Fruit fly (Drosophila melanogaster) whole organism, embryonic: ENCODE data around the gene Alp13.

Experiments used
- ATbp ChIP-seq: fragments of 200-800 bp; sonication (Bioruptor generic); optimal IDR thresholded peaks from 2 replicates; lab custom pipeline; 2017; ENCODE audit warnings: missing biosample characterization, mild to moderate bottlenecking, missing genetic modification characterization, missing genetic modification reagents
- Abd-B ChIP-seq: fragments of 200-800 bp; sonication (Bioruptor generic); optimal IDR thresholded peaks from 2 replicates; lab custom pipeline; 2018; ENCODE audit warnings: missing biosample characterization, mild to moderate bottlenecking, missing genetic modification characterization, moderate library complexity
- Blimp-1 ChIP-seq: fragments of 200-800 bp; sonication (Bioruptor generic); optimal IDR thresholded peaks from 3 replicates; lab custom pipeline; 2018; ENCODE audit warnings: missing biosample characterization, missing genetic modification characterization, mild to moderate bottlenecking, moderate library complexity, missing genetic modification reagents
- BtbVII ChIP-seq: fragments of 200-800 bp; sonication (Bioruptor generic); optimal IDR thresholded peaks from 3 replicates; lab custom pipeline; 2017; ENCODE audit warnings: missing biosample characterization, mild to moderate bottlenecking, missing genetic modification characterization
- CG11093 ChIP-seq: fragments of 200-800 bp; sonication (Bioruptor generic); IDR thresholded peaks from 3 replicates; pipeline ENCODE4 v1.3.6; 2022; ENCODE audit warnings: missing biosample characterization, missing genetic modification characterization
- CG11723 ChIP-seq: fragments of 200-800 bp; sonication (Bioruptor generic); optimal IDR thresholded peaks from 2 replicates; lab custom pipeline; 2017; ENCODE audit warnings: missing biosample characterization, mild to moderate bottlenecking, missing genetic modification characterization
- CG14014 ChIP-seq: fragments of 200-800 bp; sonication (Bioruptor generic); IDR thresholded peaks from 2 replicates; pipeline ENCODE4 v1.3.6; 2022; ENCODE audit warnings: missing biosample characterization, missing genetic modification characterization
- CG15696 ChIP-seq: fragments of 200-800 bp; sonication (Bioruptor generic); optimal IDR thresholded peaks from 2 replicates; lab custom pipeline; 2019; ENCODE audit warnings: missing biosample characterization, mild to moderate bottlenecking, missing genetic modification characterization, moderate library complexity
- CG1647 ChIP-seq: fragments of 200-800 bp; sonication (Bioruptor generic); optimal IDR thresholded peaks from 3 replicates; lab custom pipeline; 2016; ENCODE audit warnings: missing biosample characterization, missing genetic modification characterization
- CG17612 ChIP-seq: fragments of 200-800 bp; sonication (Bioruptor generic); IDR thresholded peaks from 2 replicates; pipeline ENCODE4 v1.3.6; 2022; ENCODE audit warnings: missing biosample characterization, missing genetic modification characterization
- CG18011 ChIP-seq: fragments of 200-800 bp; sonication (Bioruptor generic); optimal IDR thresholded peaks from 2 replicates; lab custom pipeline; 2017; ENCODE audit warnings: missing biosample characterization, missing genetic modification characterization, mild to moderate bottlenecking, moderate library complexity, missing genotype
- CG42726 ChIP-seq: fragments of 200-800 bp; sonication (Bioruptor generic); IDR thresholded peaks from 2 replicates; pipeline ENCODE4 v1.3.6; 2022; ENCODE audit warnings: missing biosample characterization, missing genetic modification characterization; ENCODE audit not compliant: partially characterized antibody
- CG6683 ChIP-seq: fragments of 200-800 bp; sonication (Bioruptor generic); optimal IDR thresholded peaks from 2 replicates; lab custom pipeline; 2017; ENCODE audit warnings: missing biosample characterization, mild to moderate bottlenecking, missing genetic modification characterization, missing genetic modification reagents
- CG7987 ChIP-seq: fragments of 200-800 bp; sonication (Bioruptor generic); optimal IDR thresholded peaks from 2 replicates; lab custom pipeline; 2018; ENCODE audit warnings: missing biosample characterization, mild to moderate bottlenecking, missing genetic modification characterization, moderate library complexity
- Doc2 ChIP-seq: fragments of 200-800 bp; sonication (Bioruptor generic); IDR thresholded peaks from 2 replicates; pipeline ENCODE4 v1.3.6; 2022; ENCODE audit warnings: missing biosample characterization, missing genetic modification characterization
- Doc3 ChIP-seq: fragments of 200-800 bp; sonication (Bioruptor generic); IDR thresholded peaks from 3 replicates; pipeline ENCODE4 v1.3.6; 2022; ENCODE audit warnings: missing biosample characterization, missing genetic modification characterization; ENCODE audit not compliant: partially characterized antibody
- Eip74EF ChIP-seq, 2 experiments: fragments of 200-800 bp in 1 of 2; fragments of >200 bp in 1 of 2; sonication (Bioruptor generic) in 1 of 2; optimal IDR thresholded peaks; 2 replicates each; lab custom pipeline; 2017 to 2019; ENCODE audit warnings: missing biosample characterization in 2 of 2, missing genetic modification characterization in 2 of 2, mild to moderate bottlenecking in 1 of 2, moderate library complexity in 1 of 2
- Ets97D ChIP-seq: fragments of 200-800 bp; sonication (Bioruptor generic); optimal IDR thresholded peaks from 3 replicates; lab custom pipeline; 2016; ENCODE audit warnings: missing biosample characterization, missing genetic modification characterization
- Hr39 ChIP-seq: fragments of >200 bp; optimal IDR thresholded peaks from 2 replicates; lab custom pipeline; 2017
- Kr ChIP-seq: fragments of 200-800 bp; sonication (Bioruptor generic); optimal IDR thresholded peaks from 2 replicates; lab custom pipeline; 2017; ENCODE audit warnings: missing biosample characterization, mild to moderate bottlenecking, missing genetic modification characterization
- Oaz ChIP-seq: fragments of 200-800 bp; sonication (Bioruptor generic); IDR thresholded peaks from 2 replicates; pipeline ENCODE4 v1.3.6; 2022; ENCODE audit warnings: missing biosample characterization, missing genetic modification characterization
- Sox100B ChIP-seq: fragments of 200-800 bp; sonication (Bioruptor generic); optimal IDR thresholded peaks from 3 replicates; lab custom pipeline; 2018; ENCODE audit warnings: missing biosample characterization, mild to moderate bottlenecking, missing genetic modification characterization
- TFAM ChIP-seq: fragments of 200-800 bp; sonication (Bioruptor generic); optimal IDR thresholded peaks from 2 replicates; lab custom pipeline; 2017; ENCODE audit warnings: missing biosample characterization, missing genetic modification characterization, inconsistent platforms
- Tbp ChIP-seq: fragments of >200 bp; optimal IDR thresholded peaks from 2 replicates; lab custom pipeline; 2018; ENCODE audit warnings: missing biosample characterization, missing genetic modification characterization
- Usf ChIP-seq: fragments of 200-800 bp; sonication (Bioruptor generic); optimal IDR thresholded peaks from 2 replicates; lab custom pipeline; 2017; ENCODE audit warnings: missing genotype, missing biosample characterization, missing genetic modification characterization
- ase ChIP-seq: fragments of 200-800 bp; sonication (Bioruptor generic); IDR thresholded peaks from 3 replicates; pipeline ENCODE4 v1.3.6; 2022; ENCODE audit warnings: missing biosample characterization, missing genetic modification characterization
- btn ChIP-seq: fragments of 200-800 bp; sonication (Bioruptor generic); optimal IDR thresholded peaks from 2 replicates; lab custom pipeline; 2016; ENCODE audit warnings: missing biosample characterization, missing genetic modification characterization
- caup ChIP-seq: fragments of 200-800 bp; sonication (Bioruptor generic); optimal IDR thresholded peaks from 3 replicates; lab custom pipeline; 2017; ENCODE audit warnings: missing biosample characterization, mild to moderate bottlenecking, missing genetic modification characterization, moderate library complexity; ENCODE audit not compliant: severe bottlenecking
- chif ChIP-seq, 2 experiments: fragments of 200-800 bp; sonication (Bioruptor generic); optimal IDR thresholded peaks; 3 replicates each; lab custom pipeline; 2016; ENCODE audit warnings: missing biosample characterization in 2 of 2, missing genetic modification characterization in 2 of 2
- dysf ChIP-seq: fragments of 200-800 bp; sonication (Bioruptor generic); IDR thresholded peaks from 3 replicates; pipeline ENCODE4 v1.3.6; 2022; ENCODE audit warnings: missing biosample characterization, missing genetic modification characterization
- emc ChIP-seq: fragments of 200-800 bp; sonication (Bioruptor generic); optimal IDR thresholded peaks from 2 replicates; lab custom pipeline; 2016; ENCODE audit warnings: missing biosample characterization, missing genetic modification characterization
- ewg ChIP-seq: fragments of 200-800 bp; sonication (Bioruptor generic); optimal IDR thresholded peaks from 3 replicates; lab custom pipeline; 2017; ENCODE audit warnings: mild to moderate bottlenecking, missing biosample characterization, missing genetic modification reagents, missing genetic modification characterization
- ken ChIP-seq: fragments of 200-800 bp; sonication (Bioruptor generic); IDR thresholded peaks from 3 replicates; pipeline ENCODE4 v1.3.6; 2022; ENCODE audit warnings: missing biosample characterization, missing genetic modification characterization
- kni ChIP-seq: fragments of 200-800 bp; sonication (Bioruptor generic); optimal IDR thresholded peaks from 3 replicates; lab custom pipeline; 2017; ENCODE audit warnings: mild to moderate bottlenecking, missing biosample characterization, missing genetic modification reagents, missing genetic modification characterization
- lab ChIP-seq: fragments of 200-800 bp; sonication (Bioruptor generic); optimal IDR thresholded peaks from 3 replicates; lab custom pipeline; 2017; ENCODE audit warnings: missing biosample characterization, missing genetic modification characterization, mild to moderate bottlenecking, moderate library complexity, missing genetic modification reagents
- mirr ChIP-seq: fragments of 200-800 bp; sonication (Bioruptor generic); optimal IDR thresholded peaks from 3 replicates; lab custom pipeline; 2018; ENCODE audit warnings: missing biosample characterization, mild to moderate bottlenecking, missing genetic modification characterization
- nerfin-1 ChIP-seq: fragments of 200-800 bp; sonication (Bioruptor generic); optimal IDR thresholded peaks from 3 replicates; lab custom pipeline; 2019; ENCODE audit warnings: missing biosample characterization, mild to moderate bottlenecking, missing genetic modification characterization, moderate library complexity
- nerfin-2 ChIP-seq: fragments of 200-800 bp; sonication (Bioruptor generic); IDR thresholded peaks from 2 replicates; pipeline ENCODE4 v1.3.6; 2022; ENCODE audit warnings: missing biosample characterization, missing genetic modification characterization; ENCODE audit not compliant: partially characterized antibody
- org-1 ChIP-seq: fragments of 200-800 bp; sonication (Bioruptor generic); optimal IDR thresholded peaks from 2 replicates; lab custom pipeline; 2017; ENCODE audit warnings: missing biosample characterization, missing genetic modification characterization
- peb ChIP-seq: fragments of 200-800 bp; sonication (Bioruptor generic); IDR thresholded peaks from 2 replicates; pipeline ENCODE4 v1.3.6; 2022; ENCODE audit warnings: missing biosample characterization, missing genetic modification characterization
- phol ChIP-seq: fragments of 200-800 bp; sonication (Bioruptor generic); optimal IDR thresholded peaks from 3 replicates; lab custom pipeline; 2018; ENCODE audit warnings: missing biosample characterization, mild to moderate bottlenecking, missing genetic modification characterization, moderate library complexity
- pum ChIP-seq: fragments of 200-800 bp; sonication (Bioruptor generic); optimal IDR thresholded peaks from 2 replicates; lab custom pipeline; 2016; ENCODE audit warnings: missing biosample characterization, missing genetic modification characterization
- trem ChIP-seq: fragments of 200-800 bp; optimal IDR thresholded peaks from 3 replicates; lab custom pipeline; 2019; ENCODE audit warnings: missing biosample characterization, mild to moderate bottlenecking, missing genetic modification characterization, moderate library complexity

The Alp13 gene

DNA sequence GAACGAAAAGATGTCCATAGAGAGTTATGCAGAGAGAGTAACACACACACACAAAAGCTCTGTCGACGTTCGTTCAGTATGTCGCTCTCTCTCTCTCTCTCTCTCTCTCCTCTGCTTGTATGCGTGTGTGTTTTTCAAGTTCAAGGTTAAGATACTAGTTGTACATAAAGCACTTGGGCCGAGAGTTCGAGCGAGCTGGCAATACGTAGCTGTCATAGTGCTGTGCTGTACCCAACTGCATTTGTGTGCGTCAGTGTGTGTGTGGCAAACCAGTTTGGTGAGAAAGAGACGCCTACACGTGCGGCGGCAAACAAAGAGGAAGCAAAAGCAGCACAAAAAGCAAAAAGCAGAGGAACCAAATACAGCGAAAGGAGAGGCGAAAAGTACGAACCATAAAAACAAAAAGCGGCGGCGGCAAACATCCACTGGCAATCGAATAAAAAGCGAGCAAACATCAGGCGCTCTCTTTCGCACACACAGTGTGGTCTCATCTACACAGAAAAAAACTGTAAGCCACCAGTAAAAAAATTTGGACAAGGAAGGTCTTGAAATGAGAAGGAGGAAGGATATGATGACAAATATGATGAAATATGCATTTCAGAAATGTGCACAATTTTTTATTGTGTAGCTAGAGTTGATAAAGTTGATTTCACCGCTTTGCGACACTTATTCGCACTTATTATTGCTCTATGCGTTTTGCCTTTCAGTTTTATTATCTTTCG, 12.2 kb upstream of the Alp13 start (continued):
- TF ChIP-seq Eip74EF (GFP tag; optimal IDR thresholded peaks at IDR 0.05; lab: Kevin White, UChicago) (peak in 1 of 2 experiments; percentile 96), Hr39 (lab: Kevin White, UChicago) (no peak), ase (peak; percentile 64; the same call in 1 of the 3 replicates), CG11723 (GFP tag; lab: Kevin White, UChicago) (peak; percentile 54), Blimp-1 (GFP tag; lab: Kevin White, UChicago) (peak; percentile 11), btn (GFP tag; lab: Kevin White, UChicago) (peak; percentile 21), ewg (GFP tag; lab: Kevin White, UChicago) (peak; percentile 26), mirr (GFP tag; lab: Kevin White, UChicago) (peak; percentile 45), Kr (GFP tag; lab: Kevin White, UChicago) (no peak), caup (GFP tag; lab: Kevin White, UChicago) (peak; percentile 41), BtbVII (GFP tag; lab: Kevin White, UChicago) (peak; percentile 65), Usf (no peak), pum (GFP tag; lab: Kevin White, UChicago) (peak; percentile 41), phol (tag; lab: Kevin White, UChicago) (peak; percentile 73), CG17612 (GFP tag; lab: Robert Waterston, UW) (0 out of 2 replicates have a peak, but pooled peaks have one; percentile 32), CG14014 (GFP tag; lab: Robert Waterston, UW) (peak; percentile 61), dysf (peak; percentile 80), Tbp (GFP tag; lab: Kevin White, UChicago) (no peak), Oaz (GFP tag; lab: Robert Waterston, UW) (peak; percentile 46; the same call in 1 of the 2 replicates), Sox100B (GFP tag; lab: Kevin White, UChicago) (peak; percentile 20), emc (GFP tag; lab: Kevin White, UChicago) (peak; percentile 41), Doc3 (no peak), CG7987 (GFP tag; lab: Kevin White, UChicago) (peak; percentile 19), TFAM (no peak), trem (tag; lab: Kevin White, UChicago) (no peak), Abd-B (GFP tag; lab: Kevin White, UChicago) (peak; percentile 61), CG11093 (no peak; the same call in 2 of the 3 replicates), CG15696 (tag; lab: Kevin White, UChicago) (no peak), Ets97D (GFP tag; lab: Kevin White, UChicago) (peak; percentile 19), ken (peak; percentile 65; the same call in 2 of the 3 replicates), chif (GFP tag; optimal IDR thresholded peaks at IDR 0.05; lab: Kevin White, UChicago) (peak; percentile 60 to 77), ATbp (GFP tag; lab: Kevin White, UChicago) (peak; percentile 60), kni (GFP tag; lab: Kevin White, UChicago) (peak; percentile 62), peb (GFP tag; lab: Robert Waterston, UW) (0 out of 2 replicates have a peak, but pooled peaks have one; percentile 11), CG42726 (GFP tag; lab: Robert Waterston, UW) (no peak), org-1 (GFP tag; lab: Kevin White, UChicago) (peak; percentile 64), nerfin-2 (GFP tag; lab: Robert Waterston, UW) (peak; percentile 56), nerfin-1 (tag; lab: Kevin White, UChicago) (no peak), CG1647 (peak; percentile 38), lab (GFP tag; lab: Kevin White, UChicago) (peak; percentile 79), Doc2 (GFP tag; lab: Robert Waterston, UW) (no peak), CG18011 (peak; percentile 60), CG6683 (GFP tag; lab: Kevin White, UChicago) (peak; percentile 3)
